Fruit fly (Drosophila melanogaster): ENCODE data around the gene CG13481.

- TF ChIP-seq CG7045 (GFP tag; optimal IDR thresholded peaks at IDR 0.05) (no peak), cic (GFP tag; optimal IDR thresholded peaks at IDR 0.05) (no peak), Mnt (GFP tag; optimal IDR thresholded peaks at IDR 0.05) (no peak)
Observed at dm6 chr3L:14320571-14320970, 48.9 kb downstream of the CG13481 start.

Measured in whole organism, adult.